Worm (Caenorhabditis elegans): Measurements from ENCODE around the gene gst-11.

DNA sequence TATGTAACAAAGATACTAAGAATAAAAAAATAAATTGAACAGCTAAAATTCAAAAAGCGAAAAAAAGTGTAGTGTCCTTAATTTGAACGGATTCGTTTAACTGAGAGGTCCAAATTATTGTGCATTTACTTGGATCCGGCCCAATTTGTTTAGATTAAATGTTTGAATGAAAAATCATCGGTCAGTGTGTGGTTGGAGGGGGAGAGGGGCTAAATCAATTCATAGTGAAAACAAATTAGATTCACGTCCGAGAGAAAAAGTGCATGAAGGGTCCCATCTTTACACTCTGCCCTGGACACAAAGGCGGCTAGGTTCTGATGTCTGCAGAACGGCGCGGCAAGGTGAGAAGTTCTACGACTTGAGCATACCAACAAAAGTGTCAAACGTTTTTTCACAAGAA lies 14.7 kb downstream of the gst-11 start:
- TF ChIP-seq ceh-28 (tag; optimal IDR thresholded peaks at IDR 0.05) (no peak), R02D3.7 (tag; optimal IDR thresholded peaks at IDR 0.05) (no peak), ama-1 (optimal IDR thresholded peaks at IDR 0.05) (no peak), mdl-1 (tag; optimal IDR thresholded peaks at IDR 0.05) (no peak), ceh-82 (tag; optimal IDR thresholded peaks at IDR 0.05) (no peak), ztf-4 (tag; optimal IDR thresholded peaks at IDR 0.05) (no peak), egl-27 (tag; optimal IDR thresholded peaks at IDR 0.05) (no peak)
